Fruit fly (Drosophila melanogaster): ENCODE data around the gene CG16986.

Gene CG16986

DNA sequence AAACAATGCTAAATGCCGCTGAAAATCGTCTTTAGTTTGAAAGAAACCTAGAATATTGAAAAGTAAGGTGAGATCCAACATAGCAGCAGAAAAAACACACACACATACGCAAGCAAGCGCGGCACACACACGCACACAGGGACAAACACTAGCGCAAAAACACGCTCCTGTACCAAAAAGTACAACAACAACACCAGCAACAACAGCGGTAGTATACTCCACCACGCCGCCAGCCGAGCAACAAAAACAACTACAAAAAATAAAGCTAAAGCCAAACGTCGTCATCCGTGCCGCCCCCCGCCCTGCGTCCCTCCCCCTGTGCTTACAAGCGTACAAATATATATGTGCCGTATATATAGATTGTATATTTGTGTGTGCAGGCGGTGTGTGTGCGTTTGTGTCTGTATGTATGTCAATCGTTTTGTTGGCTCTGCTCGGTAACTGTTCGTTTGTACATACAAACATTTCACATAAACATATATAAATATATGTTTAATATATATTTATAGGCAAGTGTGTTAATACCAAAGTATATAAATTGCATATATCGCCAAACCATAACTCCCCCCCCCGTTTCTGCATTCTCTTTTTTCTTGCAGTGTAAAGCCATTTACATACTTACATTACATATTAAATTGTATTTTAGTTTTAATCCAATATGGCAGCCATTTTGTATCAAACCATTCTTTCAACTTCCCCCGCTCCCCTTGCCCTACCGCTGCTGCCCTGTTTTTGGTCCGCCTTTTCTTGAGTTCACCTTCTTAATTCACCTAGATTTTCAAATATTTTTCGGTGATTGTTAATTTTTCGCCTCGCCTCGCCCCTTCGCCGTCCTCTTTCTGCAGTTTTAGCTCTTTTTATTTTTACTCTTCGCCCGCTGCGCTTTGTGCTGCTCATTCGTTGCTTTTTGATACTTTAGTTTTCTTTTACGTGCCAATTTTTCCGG is 36.2 kb downstream of the CG16986 start (continued):
- TF ChIP-seq Blimp-1 (GFP tag; optimal IDR thresholded peaks at IDR 0.05), result no peak
- TF ChIP-seq CG1602 (GFP tag; optimal IDR thresholded peaks at IDR 0.05), result no peak
- no peak for TF ChIP-seq knrl (GFP tag; IDR thresholded peaks at IDR 0.05; ENCODE audit: partially characterized antibody)
- 0 out of 3 replicates have a peak, but pooled peaks have one; percentile 22 for TF ChIP-seq zen2 (GFP tag; IDR thresholded peaks at IDR 0.05; ENCODE audit: partially characterized antibody)
- no peak for TF ChIP-seq CG10462 (GFP tag; optimal IDR thresholded peaks at IDR 0.05)
- TF ChIP-seq CG6272 (GFP tag; IDR thresholded peaks at IDR 0.05), result no peak
- TF ChIP-seq hth (optimal IDR thresholded peaks at IDR 0.05), result no peak
- TF ChIP-seq Usf (GFP tag; optimal IDR thresholded peaks at IDR 0.05), result no peak
- peak; percentile 14 for TF ChIP-seq HmgZ (tag; optimal IDR thresholded peaks at IDR 0.05)
- peak; percentile 45 for TF ChIP-seq sens (GFP tag)
- no peak for TF ChIP-seq CG6683 (GFP tag; optimal IDR thresholded peaks at IDR 0.05)
- no peak for TF ChIP-seq CG6813 (GFP tag; optimal IDR thresholded peaks at IDR 0.05)
- TF ChIP-seq CG3163 (GFP tag; optimal IDR thresholded peaks at IDR 0.05), result no peak
- no peak for TF ChIP-seq CG9932 (GFP tag; IDR thresholded peaks at IDR 0.05)
- TF ChIP-seq Spps (tag; optimal IDR thresholded peaks at IDR 0.05), result no peak
- TF ChIP-seq B-H1 (GFP tag; IDR thresholded peaks at IDR 0.05), result peak; percentile 13; the same call in 1 of the 3 replicates
- TF ChIP-seq hb (GFP tag; IDR thresholded peaks at IDR 0.05; ENCODE audit: partially characterized antibody), result no peak
- TF ChIP-seq ase (GFP tag; IDR thresholded peaks at IDR 0.05), result peak; percentile 29; the same call in 1 of the 3 replicates
- TF ChIP-seq salm (tag; optimal IDR thresholded peaks at IDR 0.05), result no peak
- no peak for TF ChIP-seq jing (GFP tag; optimal IDR thresholded peaks at IDR 0.05)
- TF ChIP-seq CG3726 (GFP tag; IDR thresholded peaks at IDR 0.05), result no peak
- TF ChIP-seq abd-A (tag; optimal IDR thresholded peaks at IDR 0.05), result no peak
- no peak for TF ChIP-seq scrt (GFP tag; optimal IDR thresholded peaks at IDR 0.05)
- no peak for TF ChIP-seq org-1 (GFP tag; optimal IDR thresholded peaks at IDR 0.05)
- no peak for TF ChIP-seq Dfd (GFP tag; optimal IDR thresholded peaks at IDR 0.05)
- TF ChIP-seq CrebB (tag; optimal IDR thresholded peaks at IDR 0.05), result no peak
- no peak for TF ChIP-seq CG6765 (GFP tag; optimal IDR thresholded peaks at IDR 0.05)
- no peak for TF ChIP-seq CG16863 (GFP tag; optimal IDR thresholded peaks at IDR 0.05)
- no peak for TF ChIP-seq CG9876 (GFP tag; optimal IDR thresholded peaks at IDR 0.05)
- TF ChIP-seq Dbx (GFP tag; IDR thresholded peaks at IDR 0.05), result peak; percentile 18; the same call in 1 of the 3 replicates
- TF ChIP-seq CG15479 (GFP tag; optimal IDR thresholded peaks at IDR 0.05), result no peak
- TF ChIP-seq CG2875 (GFP tag; optimal IDR thresholded peaks at IDR 0.05), result no peak
- no peak for TF ChIP-seq CG8924 (tag; optimal IDR thresholded peaks at IDR 0.05)
- TF ChIP-seq BtbVII (GFP tag; optimal IDR thresholded peaks at IDR 0.05), result peak; percentile 16
- TF ChIP-seq lilli (GFP tag; optimal IDR thresholded peaks at IDR 0.05), result no peak
- TF ChIP-seq Bdp1 (GFP tag; optimal IDR thresholded peaks at IDR 0.05), result no peak
- no peak for TF ChIP-seq ttk (GFP tag; IDR thresholded peaks at IDR 0.05)
- no peak for TF ChIP-seq CG10274 (GFP tag; optimal IDR thresholded peaks at IDR 0.05)
- TF ChIP-seq Poxn (GFP tag; IDR thresholded peaks at IDR 0.05), result no peak
- no peak for TF ChIP-seq exex (tag; optimal IDR thresholded peaks at IDR 0.05)
- TF ChIP-seq HLH4C (GFP tag; IDR thresholded peaks at IDR 0.05; ENCODE audit: partially characterized antibody), result no peak
- TF ChIP-seq CG15696 (tag; optimal IDR thresholded peaks at IDR 0.05), result no peak
- TF ChIP-seq amos (GFP tag; IDR thresholded peaks at IDR 0.05; ENCODE audit: partially characterized antibody), result no peak
- no peak for TF ChIP-seq CG4424 (GFP tag; optimal IDR thresholded peaks at IDR 0.05)
- no peak for TF ChIP-seq CG1233 (GFP tag; optimal IDR thresholded peaks at IDR 0.05)
- no peak for TF ChIP-seq Camta (GFP tag; optimal IDR thresholded peaks at IDR 0.05)
- no peak for TF ChIP-seq CG15011 (GFP tag; optimal IDR thresholded peaks at IDR 0.05)
- no peak for TF ChIP-seq CG8281 (tag; optimal IDR thresholded peaks at IDR 0.05)
- TF ChIP-seq toy (GFP tag; IDR thresholded peaks at IDR 0.05), result no peak

All from whole organism, embryonic.